Fruit fly (Drosophila melanogaster): Measurements from ENCODE around the gene CG3847.

DNA sequence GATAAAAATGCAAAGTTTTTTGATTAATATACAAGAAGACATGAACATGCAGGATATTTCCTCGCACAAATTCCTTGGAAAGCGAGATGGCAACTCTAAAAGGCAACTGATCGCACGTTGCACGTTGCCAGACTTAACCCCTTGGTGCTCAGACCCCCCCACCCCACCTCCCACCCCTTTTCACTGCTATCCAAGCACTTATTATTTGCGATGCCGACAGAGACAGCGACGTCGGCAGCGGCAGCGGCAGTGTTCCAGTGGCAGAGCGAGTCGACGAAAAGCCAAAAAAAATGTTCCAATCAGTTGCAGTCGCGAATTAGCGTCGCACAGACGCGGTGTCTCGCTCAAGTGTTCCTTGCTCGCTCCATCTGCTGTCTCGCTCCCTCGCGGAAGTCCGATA lies 43.2 kb upstream of the CG3847 start, which contains the start of gene CG3823:
- no peak for TF ChIP-seq psq (GFP tag; optimal IDR thresholded peaks at IDR 0.05)
- no peak for TF ChIP-seq sage (GFP tag; optimal IDR thresholded peaks at IDR 0.05)
- TF ChIP-seq h (GFP tag; optimal IDR thresholded peaks at IDR 0.05) = no peak
- TF ChIP-seq tai (GFP tag; optimal IDR thresholded peaks at IDR 0.05) = no peak
- no peak for TF ChIP-seq br (GFP tag; optimal IDR thresholded peaks at IDR 0.05)
- TF ChIP-seq usp (GFP tag; optimal IDR thresholded peaks at IDR 0.05) = no peak
- no peak for TF ChIP-seq CrebA (GFP tag; optimal IDR thresholded peaks at IDR 0.05; ENCODE audit: borderline replicate concordance)

All from whole organism, wandering third instar larva.